Worm (Caenorhabditis elegans): Measurements from ENCODE around the gene C54E10.6.

Gene C54E10.6

ce11 chrV:18846480-18846879 is 38.0 kb upstream of the C54E10.6 start, which contains the start of gene nhr-230:
nhr-230 (plus strand) TSS chrV:18846780.
- TF ChIP-seq F13H6.1 (tag; optimal IDR thresholded peaks at IDR 0.05), result no peak
- TF ChIP-seq nhr-12 (tag; optimal IDR thresholded peaks at IDR 0.05), result no peak
- TF ChIP-seq crh-2 (tag; optimal IDR thresholded peaks at IDR 0.05), result no peak
- no peak for TF ChIP-seq unc-39 (tag; optimal IDR thresholded peaks at IDR 0.05)
- no peak for TF ChIP-seq alr-1 (tag; optimal IDR thresholded peaks at IDR 0.05)
- no peak for TF ChIP-seq unc-55 (GFP tag; optimal IDR thresholded peaks at IDR 0.05)

DNA sequence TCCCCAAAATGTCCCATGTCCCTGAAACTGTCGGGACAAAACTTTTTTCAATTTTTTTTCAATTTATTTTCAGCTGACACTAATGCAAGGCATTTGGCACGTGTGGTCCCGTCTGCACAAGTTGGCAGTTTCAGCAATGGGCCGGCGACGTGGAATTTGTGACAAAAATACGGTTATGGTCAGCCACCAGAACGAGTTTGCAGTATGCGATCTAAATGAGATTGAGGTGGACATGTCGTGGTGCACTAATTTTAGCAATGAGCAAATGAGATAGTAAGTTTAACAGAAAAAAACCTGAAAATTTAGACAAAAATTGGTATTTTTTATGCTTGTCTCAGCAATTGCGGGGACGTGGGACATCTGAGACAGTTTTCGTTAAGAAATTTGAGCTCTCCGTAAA is 33.9 kb upstream of the C54E10.6 start:
- TF ChIP-seq elt-1 (tag; optimal IDR thresholded peaks at IDR 0.05) (no peak), F13H6.1 (tag; optimal IDR thresholded peaks at IDR 0.05) (no peak), mbf-1 (tag; optimal IDR thresholded peaks at IDR 0.05) (no peak), ztf-4 (tag; optimal IDR thresholded peaks at IDR 0.05) (no peak)

DNA sequence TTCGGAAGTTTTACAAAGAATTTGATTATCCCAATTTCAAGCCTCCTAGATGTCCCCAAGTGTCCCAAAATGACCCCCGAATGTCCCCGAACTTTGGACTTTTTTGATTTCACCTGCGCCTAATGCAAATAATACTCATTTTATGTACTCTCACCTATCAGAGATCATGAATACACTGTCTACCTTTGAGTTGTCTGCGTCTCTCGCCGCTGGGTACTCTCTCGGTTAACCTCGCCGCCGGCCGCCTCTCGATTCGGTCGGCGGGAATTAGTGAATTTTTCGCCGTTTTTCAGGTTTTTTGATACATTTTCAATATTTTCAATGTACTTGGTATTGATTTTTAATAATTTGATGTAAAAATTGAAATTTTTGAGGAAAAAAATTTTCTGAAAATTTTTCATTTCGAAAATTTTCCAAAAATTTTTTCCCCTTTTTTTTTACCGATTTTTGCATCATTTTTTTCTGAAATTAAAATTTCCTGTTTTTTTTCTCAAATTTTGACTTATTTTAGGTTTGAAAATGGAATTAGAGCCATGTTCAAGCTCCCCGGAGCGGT is 30.3 kb upstream of the C54E10.6 start, which contains the start of gene nhr-65:
TSS of gene nhr-65 (plus strand) at position 506 of the 556 bp plus-strand sequence.
- TF ChIP-seq nhr-6 (tag; optimal IDR thresholded peaks at IDR 0.05), result no peak
- peak; percentile 1 for TF ChIP-seq nhr-129 (tag; optimal IDR thresholded peaks at IDR 0.05)
- peak; percentile 52 for TF ChIP-seq fos-1 (tag; optimal IDR thresholded peaks at IDR 0.05)
- no peak for TF ChIP-seq ama-1 (optimal IDR thresholded peaks at IDR 0.05)
- no peak for TF ChIP-seq unc-39 (tag; optimal IDR thresholded peaks at IDR 0.05)
- peak; percentile 14 for TF ChIP-seq gmeb-1 (tag; optimal IDR thresholded peaks at IDR 0.05)
- TF ChIP-seq sma-3 (GFP tag; optimal IDR thresholded peaks at IDR 0.05), result peak; percentile 11
- peak; percentile 46 for TF ChIP-seq F13H6.1 (tag; optimal IDR thresholded peaks at IDR 0.05)

ce11 chrV:18837125-18837524 is 28.6 kb upstream of the C54E10.6 start, which contains the start of gene cyp-33D3:
cyp-33D3 (minus strand) TSS chrV:18837225.
- TF ChIP-seq skn-1 (tag; optimal IDR thresholded peaks at IDR 0.05) (no peak), dmd-4 (tag; optimal IDR thresholded peaks at IDR 0.05) (no peak), snpc-4 (tag; optimal IDR thresholded peaks at IDR 0.05) (no peak), elt-3 (tag; optimal IDR thresholded peaks at IDR 0.05) (no peak), lin-39 (tag; optimal IDR thresholded peaks at IDR 0.05) (no peak), sma-9 (GFP tag; optimal IDR thresholded peaks at IDR 0.05) (no peak), sma-9 (tag; optimal IDR thresholded peaks at IDR 0.05) (no peak), nhr-11 (tag; optimal IDR thresholded peaks at IDR 0.05) (no peak), gmeb-1 (tag; optimal IDR thresholded peaks at IDR 0.05) (no peak), Y55F3AM.14 (GFP tag; optimal IDR thresholded peaks at IDR 0.05) (no peak), R02D3.7 (tag; optimal IDR thresholded peaks at IDR 0.05) (no peak), nhr-21 (tag; optimal IDR thresholded peaks at IDR 0.05) (no peak), peb-1 (tag; optimal IDR thresholded peaks at IDR 0.05) (no peak), egl-27 (tag; optimal IDR thresholded peaks at IDR 0.05) (no peak), mdl-1 (tag; optimal IDR thresholded peaks at IDR 0.05) (no peak), unc-55 (GFP tag; optimal IDR thresholded peaks at IDR 0.05) (no peak), nhr-237 (tag; optimal IDR thresholded peaks at IDR 0.05) (no peak), F13H6.1 (tag; optimal IDR thresholded peaks at IDR 0.05) (no peak), nhr-12 (tag; optimal IDR thresholded peaks at IDR 0.05) (no peak), ztf-1 (GFP tag; conservative IDR thresholded peaks at IDR 0.05) (no peak), blmp-1 (tag; optimal IDR thresholded peaks at IDR 0.05; ENCODE audit: insufficient read depth) (no peak)

- TF ChIP-seq unc-55 (GFP tag; optimal IDR thresholded peaks at IDR 0.05) (no peak), dmd-4 (tag; optimal IDR thresholded peaks at IDR 0.05) (no peak), ztf-11 (tag; optimal IDR thresholded peaks at IDR 0.05) (no peak), lsy-2 (tag; optimal IDR thresholded peaks at IDR 0.05) (no peak)
Observed at ce11 chrV:18827374-18827773, 18.8 kb upstream of the C54E10.6 start.

ce11 chrV:18826445-18826844 is 17.9 kb upstream of the C54E10.6 start:
- TF ChIP-seq fos-1 (tag; optimal IDR thresholded peaks at IDR 0.05) (peak; percentile 66), mab-5 (tag; optimal IDR thresholded peaks at IDR 0.05) (no peak), nhr-129 (tag; optimal IDR thresholded peaks at IDR 0.05) (peak; percentile 8)
